Fruit fly (Drosophila melanogaster): Measurements from ENCODE around the gene CG32086.

CG32086 gene

DNA sequence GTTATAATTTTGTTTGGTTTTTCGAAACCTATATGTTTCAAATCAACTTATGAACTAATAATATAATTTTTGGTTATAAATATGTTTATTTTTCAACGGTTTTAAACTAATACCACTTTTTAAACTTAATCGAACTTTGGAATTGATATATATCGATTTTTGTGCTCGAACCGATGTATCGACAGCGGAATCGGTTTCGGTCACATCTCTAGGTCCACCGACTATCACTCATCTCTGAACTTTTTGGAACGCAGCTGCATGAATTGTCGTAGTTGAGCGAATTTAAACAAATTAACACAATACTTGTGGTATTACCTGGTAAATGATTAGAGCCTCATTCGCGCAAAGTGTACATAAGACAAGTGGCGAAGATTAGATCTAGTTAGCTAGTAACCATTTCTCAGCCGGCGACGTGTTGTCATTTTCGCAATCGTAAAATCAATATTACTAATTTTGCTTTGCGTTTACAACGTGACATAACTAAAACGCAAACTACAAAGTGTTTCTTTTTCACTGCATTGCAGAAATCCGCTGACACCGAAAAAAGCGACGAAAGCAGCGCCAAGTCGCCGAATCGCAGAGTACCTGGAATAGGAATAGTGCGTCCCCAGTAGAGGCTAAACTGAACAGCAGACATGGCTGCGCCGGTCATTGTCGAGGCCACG is 44.1 kb upstream of the CG32086 start, which contains the start of gene Apt1 (continued):
- TF ChIP-seq disco-r (GFP tag; optimal IDR thresholded peaks at IDR 0.05) (no peak), run (tag; optimal IDR thresholded peaks at IDR 0.05) (no peak), ttk (GFP tag; IDR thresholded peaks at IDR 0.05) (no peak), B-H2 (GFP tag; optimal IDR thresholded peaks at IDR 0.05) (no peak), CG10979 (tag; optimal IDR thresholded peaks at IDR 0.05) (no peak), CG11696 (GFP tag; IDR thresholded peaks at IDR 0.05) (no peak), Pdp1 (GFP tag; optimal IDR thresholded peaks at IDR 0.05) (peak in 1 of 2 experiments; percentile 65), Jarid2 (GFP tag; optimal IDR thresholded peaks at IDR 0.05) (no peak), tx (GFP tag; optimal IDR thresholded peaks at IDR 0.05) (no peak), CG4404 (GFP tag; IDR thresholded peaks at IDR 0.05) (no peak), inv (GFP tag; IDR thresholded peaks at IDR 0.05; ENCODE audit: partially characterized antibody) (peak; percentile 93), slbo (GFP tag; IDR thresholded peaks at IDR 0.05) (no peak; the same call in 1 of the 2 replicates), kah (GFP tag; optimal IDR thresholded peaks at IDR 0.05) (no peak), CG3163 (GFP tag; optimal IDR thresholded peaks at IDR 0.05) (no peak), Myb (GFP tag; optimal IDR thresholded peaks at IDR 0.05) (peak; percentile 90), caup (GFP tag; optimal IDR thresholded peaks at IDR 0.05; ENCODE audit: severe bottlenecking) (no peak), slp2 (GFP tag; optimal IDR thresholded peaks at IDR 0.05) (no peak), CG12219 (GFP tag; optimal IDR thresholded peaks at IDR 0.05) (no peak), prd (optimal IDR thresholded peaks at IDR 0.05) (no peak), prd (GFP tag; IDR thresholded peaks at IDR 0.05) (no peak), tna (GFP tag; IDR thresholded peaks at IDR 0.05; ENCODE audit: partially characterized antibody) (peak; percentile 95), CG13624 (GFP tag; optimal IDR thresholded peaks at IDR 0.05) (no peak), az2 (GFP tag; optimal IDR thresholded peaks at IDR 0.05) (no peak), CG4820 (GFP tag; optimal IDR thresholded peaks at IDR 0.05) (no peak), H2.0 (GFP tag; IDR thresholded peaks at IDR 0.05) (no peak), CG10321 (GFP tag; IDR thresholded peaks at IDR 0.05) (no peak), CG7357 (GFP tag; IDR thresholded peaks at IDR 0.05) (no peak), Fer2 (tag; optimal IDR thresholded peaks at IDR 0.05) (no peak), CG8944 (GFP tag; optimal IDR thresholded peaks at IDR 0.05) (no peak), pho (GFP tag; optimal IDR thresholded peaks at IDR 0.05) (no peak), Poxn (GFP tag; IDR thresholded peaks at IDR 0.05) (no peak), CG10543 (GFP tag; optimal IDR thresholded peaks at IDR 0.05) (no peak), lola (GFP tag; optimal IDR thresholded peaks at IDR 0.05) (no peak), ci (GFP tag; IDR thresholded peaks at IDR 0.05) (no peak), CG2889 (GFP tag; IDR thresholded peaks at IDR 0.05) (no peak), CG6791 (GFP tag; IDR thresholded peaks at IDR 0.05; ENCODE audit: partially characterized antibody) (peak; percentile 98), Dfd (GFP tag; optimal IDR thresholded peaks at IDR 0.05) (no peak), eve (GFP tag; optimal IDR thresholded peaks at IDR 0.05) (no peak), CG3995 (GFP tag; optimal IDR thresholded peaks at IDR 0.05) (peak; percentile 4), hb (GFP tag; IDR thresholded peaks at IDR 0.05; ENCODE audit: partially characterized antibody) (peak; percentile 93), CG14710 (tag; optimal IDR thresholded peaks at IDR 0.05) (peak; percentile 19), CG17912 (GFP tag; optimal IDR thresholded peaks at IDR 0.05) (no peak), CG9215 (GFP tag; IDR thresholded peaks at IDR 0.05) (no peak), sim (GFP tag; IDR thresholded peaks at IDR 0.05) (no peak), gcm (GFP tag; optimal IDR thresholded peaks at IDR 0.05) (no peak), Max (GFP tag; optimal IDR thresholded peaks at IDR 0.05) (no peak), Ssrp (tag; optimal IDR thresholded peaks at IDR 0.05) (no peak), CG34376 (GFP tag; optimal IDR thresholded peaks at IDR 0.05) (peak; percentile 43), dm (GFP tag; optimal IDR thresholded peaks at IDR 0.05) (no peak), luna (GFP tag; optimal IDR thresholded peaks at IDR 0.05) (no peak), Hmr (GFP tag; optimal IDR thresholded peaks at IDR 0.05) (no peak)
